Worm (Caenorhabditis elegans) whole organism, L4/young adult: ENCODE results near the gene lin-42.

Source experiments
- W03F9.2 ChIP-seq: fragments of 150-350 bp; optimal IDR thresholded peaks from 2 replicates; lab custom pipeline; 2014; ENCODE audit warnings: missing biosample characterization, missing genetic modification characterization
- dao-5 ChIP-seq: sonication (generic microtip); optimal IDR thresholded peaks from 2 replicates; lab custom pipeline; 2016; ENCODE audit warnings: missing genotype, missing genetic modification characterization, moderate library complexity, missing compliant biosample characterization
- him-1 ChIP-seq: sonication (generic microtip); optimal IDR thresholded peaks from 2 replicates; lab custom pipeline; 2016; ENCODE audit warnings: missing genotype, missing genetic modification reagents, missing genetic modification characterization, missing compliant biosample characterization

Gene lin-42

ce11 chrII:1258634-1259033 is 6.5 kb upstream of the lin-42 start, which contains the start of gene clpr-2:
clpr-2 (plus strand) TSS chrII:1258934.
- TF ChIP-seq him-1 = no peak
- no peak for TF ChIP-seq W03F9.2 (tag; lab: Kevin White, UChicago)
- no peak for TF ChIP-seq dao-5 (tag; lab: Kevin White, UChicago)

- no peak for TF ChIP-seq dao-5 (tag; lab: Kevin White, UChicago)
- TF ChIP-seq him-1 = no peak
- no peak for TF ChIP-seq W03F9.2 (tag; lab: Kevin White, UChicago)
These were observed 4.6 kb upstream of the lin-42 start for ce11 chrII:1256742-1257141.

DNA sequence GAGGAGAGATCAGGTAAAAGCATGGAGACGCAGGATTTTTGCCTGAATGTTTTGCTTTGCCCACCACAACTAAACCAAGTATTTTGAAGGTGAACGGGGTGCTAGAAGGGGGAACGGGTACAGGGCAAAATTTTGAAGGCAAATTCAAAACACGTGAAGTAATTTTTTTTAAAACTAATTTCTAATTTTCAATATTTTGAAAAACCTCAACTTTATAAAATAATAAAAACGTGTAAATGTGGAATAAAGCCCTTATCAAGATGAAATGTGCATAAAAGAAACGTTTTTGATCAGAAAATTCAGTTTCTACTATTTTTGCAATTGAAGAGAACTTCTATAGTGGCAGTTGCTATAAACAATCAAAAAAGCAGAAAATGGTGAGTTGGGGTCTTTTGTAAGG is 3.5 kb upstream of the lin-42 start, which contains the start of gene clec-119:
Gene clec-119 (plus strand): TSS at position 301 of the 400 bp plus-strand sequence.
- TF ChIP-seq him-1 = no peak
- no peak for TF ChIP-seq W03F9.2 (tag; lab: Kevin White, UChicago)
- no peak for TF ChIP-seq dao-5 (tag; lab: Kevin White, UChicago)

DNA sequence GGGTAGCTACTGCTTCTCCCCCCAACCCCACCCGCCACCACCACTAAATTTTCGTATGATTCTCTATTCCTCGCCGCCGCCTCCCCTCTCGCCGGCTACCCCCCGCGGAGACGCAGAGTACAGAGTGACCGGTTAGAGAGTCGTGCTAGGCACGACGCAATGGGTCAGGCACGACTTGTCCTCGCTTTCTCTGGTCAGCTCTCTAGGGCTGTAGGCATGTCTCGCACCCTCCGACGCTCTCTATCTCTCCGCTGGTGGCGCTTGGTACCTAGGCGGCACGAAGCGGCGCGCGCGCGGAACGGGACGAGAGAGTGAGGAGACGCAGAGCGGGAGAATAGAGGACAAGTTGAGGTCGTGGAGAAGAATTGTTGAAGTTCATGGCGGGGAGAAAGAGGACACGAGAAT is 5.3 kb downstream of the lin-42 start:
- TF ChIP-seq him-1 = no peak
- TF ChIP-seq W03F9.2 (tag; lab: Kevin White, UChicago) = no peak
- no peak for TF ChIP-seq dao-5 (tag; lab: Kevin White, UChicago)

DNA sequence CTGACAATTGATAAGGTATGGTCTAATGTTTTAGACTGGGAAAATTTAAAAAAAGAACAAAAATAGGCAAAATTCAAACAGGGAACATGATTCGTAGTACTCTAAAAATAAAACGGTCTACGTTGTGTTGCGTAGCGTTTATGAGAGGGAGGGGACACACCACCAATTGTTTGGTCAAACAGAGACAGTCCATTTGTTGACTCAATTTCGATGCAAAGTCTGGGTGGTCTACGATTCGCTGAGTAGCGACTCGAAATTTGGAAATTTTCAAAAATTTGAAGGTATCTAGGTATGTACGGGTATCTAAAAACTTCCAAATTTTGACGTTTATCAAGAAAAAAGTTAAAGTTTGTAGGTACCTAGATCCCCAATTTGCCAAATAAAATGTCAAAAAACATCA is 6.4 kb downstream of the lin-42 start:
- TF ChIP-seq W03F9.2 (tag; lab: Kevin White, UChicago) = no peak
- no peak for TF ChIP-seq dao-5 (tag; lab: Kevin White, UChicago)
- TF ChIP-seq him-1 = no peak

DNA sequence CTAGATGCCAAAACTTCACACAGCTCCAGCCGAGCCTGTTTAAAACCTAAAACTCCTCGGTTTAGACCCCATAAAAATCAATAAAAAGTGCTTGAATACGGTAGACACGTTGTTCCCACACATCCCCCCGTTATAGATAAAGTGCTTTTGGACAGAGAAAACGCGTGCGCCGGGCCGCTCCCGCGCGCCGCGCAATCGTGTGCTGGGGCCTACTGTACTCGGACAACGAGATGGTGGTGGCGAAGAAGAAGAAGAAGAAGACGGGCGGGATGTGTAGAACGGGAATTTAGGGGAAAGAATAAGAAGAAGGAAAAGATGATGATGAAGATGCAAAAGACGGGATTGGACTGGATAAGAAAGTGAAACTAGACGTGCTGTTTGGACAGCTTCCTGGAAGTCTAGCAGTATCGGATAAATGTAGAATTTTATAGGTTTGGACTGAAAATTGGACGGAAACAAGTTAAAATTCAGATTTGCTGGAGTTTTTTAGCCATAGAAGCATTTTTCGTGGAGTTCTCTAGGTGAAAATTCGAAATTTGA is 7.7 kb downstream of the lin-42 start:
- no peak for TF ChIP-seq dao-5 (tag; lab: Kevin White, UChicago)
- no peak for TF ChIP-seq W03F9.2 (tag; lab: Kevin White, UChicago)
- no peak for TF ChIP-seq him-1

DNA sequence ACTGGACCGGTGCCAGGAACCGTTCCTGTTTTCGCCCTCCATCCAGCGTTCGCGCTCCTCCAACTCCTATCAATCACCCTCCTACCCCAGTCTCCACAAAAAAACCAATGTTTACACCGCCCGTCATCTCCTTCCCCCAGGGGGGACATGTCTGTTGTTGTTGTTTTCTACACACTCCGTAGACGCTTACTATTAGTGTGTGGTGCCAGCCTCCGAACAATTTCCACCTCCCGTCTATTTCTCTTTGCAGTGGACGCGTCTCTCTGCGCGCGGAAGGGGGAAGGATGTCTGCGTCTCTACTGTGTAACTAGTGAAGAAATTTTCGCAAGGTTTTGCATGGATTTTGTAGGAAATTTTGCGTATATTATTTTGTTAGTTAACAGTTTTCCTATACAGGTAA is 9.7 kb downstream of the lin-42 start:
- no peak for TF ChIP-seq him-1
- TF ChIP-seq W03F9.2 (tag; lab: Kevin White, UChicago) = no peak
- TF ChIP-seq dao-5 (tag; lab: Kevin White, UChicago) = no peak

DNA sequence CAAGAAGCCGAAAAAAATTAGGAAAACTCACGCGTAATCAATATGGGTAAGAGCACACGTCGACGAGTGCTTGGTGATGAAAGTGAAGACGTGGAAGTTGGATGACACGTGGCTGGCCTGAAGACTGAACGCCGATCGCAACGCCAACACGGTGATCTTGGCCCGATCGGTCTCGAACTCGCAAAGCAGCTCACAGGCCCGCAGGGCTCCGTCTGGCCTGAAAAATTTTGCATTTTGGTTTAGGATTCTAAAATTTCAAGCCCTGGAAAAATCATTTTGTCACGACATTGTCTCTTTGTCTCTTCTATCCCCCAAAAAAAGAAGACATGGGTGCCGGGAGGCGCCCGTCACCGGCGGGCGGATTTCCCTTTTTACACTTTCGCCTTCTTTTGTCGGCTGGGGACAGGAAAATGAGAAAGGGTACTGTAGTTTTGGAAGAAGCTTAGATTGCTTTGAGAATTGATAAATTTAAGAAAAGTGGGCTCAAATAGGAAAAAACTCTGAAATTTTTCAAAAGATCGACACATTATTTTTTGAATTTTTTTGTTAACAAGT is 10.9 kb downstream of the lin-42 start:
- TF ChIP-seq him-1 = no peak
- no peak for TF ChIP-seq W03F9.2 (tag; lab: Kevin White, UChicago)
- no peak for TF ChIP-seq dao-5 (tag; lab: Kevin White, UChicago)

DNA sequence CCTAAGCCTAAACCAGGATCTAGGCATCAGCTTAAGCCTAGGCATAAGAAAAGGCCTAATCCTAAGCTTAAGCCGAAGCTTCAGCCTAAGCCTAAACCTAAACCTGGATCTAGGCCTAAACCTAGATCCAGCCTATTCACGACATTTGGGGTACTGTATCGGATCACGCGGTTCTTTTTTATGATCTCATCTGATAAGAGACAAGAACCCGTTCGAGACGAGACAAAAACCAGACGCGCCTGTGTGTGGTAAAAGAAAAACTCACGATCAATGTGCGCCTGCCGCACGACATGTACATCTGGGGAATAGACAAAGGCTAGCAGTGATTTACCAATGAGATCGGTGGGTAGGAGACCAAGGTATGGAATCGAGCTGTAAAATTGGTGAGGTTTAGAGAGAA is 11.7 kb downstream of the lin-42 start:
- TF ChIP-seq dao-5 (tag; lab: Kevin White, UChicago) (no peak), him-1 (no peak), W03F9.2 (tag; lab: Kevin White, UChicago) (no peak)

ce11 chrII:1239433-1240020 is 12.6 kb downstream of the lin-42 start:
- TF ChIP-seq him-1 = no peak
- no peak for TF ChIP-seq W03F9.2 (tag; lab: Kevin White, UChicago)
- no peak for TF ChIP-seq dao-5 (tag; lab: Kevin White, UChicago)

- no peak for TF ChIP-seq him-1
- no peak for TF ChIP-seq W03F9.2 (tag; lab: Kevin White, UChicago)
- no peak for TF ChIP-seq dao-5 (tag; lab: Kevin White, UChicago)
These were observed 14.3 kb downstream of the lin-42 start for ce11 chrII:1237845-1238244.

- TF ChIP-seq W03F9.2 (tag; lab: Kevin White, UChicago) = no peak
- no peak for TF ChIP-seq him-1
- TF ChIP-seq dao-5 (tag; lab: Kevin White, UChicago) = no peak
These were observed 15.7 kb downstream of the lin-42 start for ce11 chrII:1236479-1236878.

DNA sequence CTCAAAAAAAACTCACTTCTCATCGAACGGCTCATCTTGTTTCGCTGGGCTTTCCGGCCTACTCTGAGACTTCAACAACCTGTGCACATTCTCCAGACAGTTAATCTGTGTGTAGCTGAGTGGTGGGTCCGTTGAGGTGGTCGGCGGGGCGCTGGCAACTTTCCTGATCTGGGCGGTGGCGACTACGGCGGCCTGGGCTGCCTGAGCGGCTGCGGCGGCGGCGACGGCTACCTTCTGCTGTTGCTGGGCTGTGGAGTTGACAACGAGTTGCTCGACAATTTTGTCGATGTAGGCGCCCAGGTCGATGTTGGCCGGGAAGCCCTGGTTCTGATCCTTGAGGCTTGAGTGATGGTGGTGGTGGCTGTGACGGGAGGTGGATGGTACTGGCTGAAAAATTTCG is 16.2 kb downstream of the lin-42 start:
- TF ChIP-seq him-1 (no peak), dao-5 (tag; lab: Kevin White, UChicago) (no peak), W03F9.2 (tag; lab: Kevin White, UChicago) (no peak)

DNA sequence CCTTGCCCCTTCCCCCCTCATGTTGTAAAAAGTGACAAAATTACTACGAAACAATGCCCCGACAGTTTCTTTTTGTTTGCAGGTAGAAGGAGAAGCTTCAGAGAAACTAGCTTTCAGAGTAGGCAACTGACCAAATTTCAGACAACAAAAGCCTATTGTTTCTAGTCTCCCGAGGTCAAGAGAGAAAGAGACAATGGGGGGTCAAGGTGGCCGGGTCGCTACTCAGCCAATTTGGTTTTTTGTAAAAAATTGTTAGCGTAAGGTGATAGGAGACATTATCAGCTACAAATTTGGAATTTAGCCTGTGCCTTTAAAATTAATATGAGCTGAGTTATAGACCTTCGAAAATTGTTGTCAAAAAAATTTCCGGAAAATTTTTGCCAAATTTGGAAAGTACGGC is 17.2 kb downstream of the lin-42 start:
- TF ChIP-seq W03F9.2 (tag; lab: Kevin White, UChicago) (no peak), him-1 (no peak), dao-5 (tag; lab: Kevin White, UChicago) (no peak)

DNA sequence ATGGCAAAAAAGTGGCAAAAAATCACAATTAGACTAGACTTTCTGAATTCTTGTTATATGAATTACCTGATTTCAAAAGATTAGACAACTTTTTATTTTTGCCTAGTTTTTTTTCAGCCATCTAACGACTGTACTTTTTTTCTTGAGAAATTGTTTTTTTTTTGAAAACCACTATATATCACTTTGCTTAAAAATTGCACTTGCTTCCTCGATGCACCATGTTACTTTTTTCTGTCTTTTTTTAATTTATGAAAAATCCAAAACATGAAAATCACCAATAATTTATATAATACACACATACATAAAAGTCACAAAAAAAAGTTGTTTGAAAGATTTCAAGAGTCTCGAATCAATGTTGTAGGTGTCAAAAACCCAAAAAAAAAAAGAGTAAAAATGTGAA is 19.2 kb downstream of the lin-42 start:
- TF ChIP-seq him-1 = no peak
- TF ChIP-seq dao-5 (tag; lab: Kevin White, UChicago) = no peak
- no peak for TF ChIP-seq W03F9.2 (tag; lab: Kevin White, UChicago)
